Fruit fly (Drosophila melanogaster): Measurements from ENCODE around the gene Ptth.

Ptth gene

dm6 chr2L:576559-577184 lies at the start of gene Ptth:
Gene Ptth, minus strand, starts transcription at chr2L:576896.
- no peak for TF ChIP-seq Vsx2 (GFP tag; optimal IDR thresholded peaks at IDR 0.05; ENCODE audit: partially characterized antibody)
- TF ChIP-seq Myc (optimal IDR thresholded peaks at IDR 0.05) = peak; percentile 73
- no peak for TF ChIP-seq tai (GFP tag; optimal IDR thresholded peaks at IDR 0.05)
- no peak for TF ChIP-seq dsf (GFP tag; optimal IDR thresholded peaks at IDR 0.05; ENCODE audit: borderline replicate concordance)
- no peak for TF ChIP-seq lola (GFP tag; optimal IDR thresholded peaks at IDR 0.05)

- TF ChIP-seq CG32264 (GFP tag; optimal IDR thresholded peaks at IDR 0.05) (no peak), Mio (GFP tag; optimal IDR thresholded peaks at IDR 0.05) (no peak), Dif (GFP tag; optimal IDR thresholded peaks at IDR 0.05; ENCODE audit: partially characterized antibody) (no peak), CrebA (GFP tag; optimal IDR thresholded peaks at IDR 0.05; ENCODE audit: borderline replicate concordance) (no peak), HLH106 (tag; optimal IDR thresholded peaks at IDR 0.05) (no peak), CG9705 (GFP tag; optimal IDR thresholded peaks at IDR 0.05) (no peak), foxo (GFP tag; optimal IDR thresholded peaks at IDR 0.05) (no peak), OdsH (GFP tag; optimal IDR thresholded peaks at IDR 0.05) (no peak), psq (GFP tag; optimal IDR thresholded peaks at IDR 0.05) (no peak), Myc (optimal IDR thresholded peaks at IDR 0.05) (no peak), h (GFP tag; optimal IDR thresholded peaks at IDR 0.05) (no peak), tai (GFP tag; optimal IDR thresholded peaks at IDR 0.05) (no peak), jim (GFP tag; optimal IDR thresholded peaks at IDR 0.05) (no peak)
These were observed 48.7 kb upstream of the Ptth start, which contains the start of gene CG2839 for dm6 chr2L:625352-625751. Gene CG2839, plus strand, starts transcription at chr2L:625652.

- TF ChIP-seq Rel (GFP tag; optimal IDR thresholded peaks at IDR 0.05) (no peak), Rel (tag; optimal IDR thresholded peaks at IDR 0.05) (no peak), Abd-B (GFP tag; optimal IDR thresholded peaks at IDR 0.05) (no peak), lola (GFP tag; optimal IDR thresholded peaks at IDR 0.05) (no peak), CG9705 (GFP tag; optimal IDR thresholded peaks at IDR 0.05) (no peak)
These were observed 47.6 kb upstream of the Ptth start, which contains the start of gene lectin-21Ca for dm6 chr2L:624317-624716. Gene lectin-21Ca, plus strand, starts transcription at chr2L:624617.

DNA sequence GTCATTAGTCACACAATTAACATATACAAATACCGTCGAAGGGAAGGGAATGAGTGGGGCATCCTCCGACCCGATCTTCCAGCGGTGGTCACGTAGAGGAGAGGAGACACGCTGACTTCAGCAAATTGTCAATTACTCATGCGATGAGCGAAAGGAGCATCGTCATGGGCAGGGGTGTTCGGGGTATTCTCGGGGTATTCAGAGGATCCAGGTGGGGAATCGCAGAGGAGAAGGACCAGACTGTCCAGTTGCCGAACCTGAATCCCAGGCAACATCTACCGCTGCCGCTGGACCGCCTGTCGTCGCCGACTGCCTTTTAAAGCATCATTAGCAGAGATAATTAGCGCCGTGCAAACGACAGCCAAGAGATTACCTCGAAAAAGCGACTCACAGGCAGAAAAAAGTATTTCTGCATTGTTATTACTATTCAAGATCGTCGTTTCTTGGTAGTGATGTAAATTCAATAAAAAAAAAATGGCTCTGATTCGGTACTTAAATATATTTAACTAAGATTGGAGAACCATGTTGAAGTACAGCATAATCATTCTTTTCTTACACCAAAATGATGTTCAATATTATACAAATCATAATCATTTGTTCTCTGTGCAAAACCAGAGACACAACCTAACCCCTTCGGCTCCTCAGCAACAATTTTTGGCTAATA lies 46.6 kb upstream of the Ptth start:
- TF ChIP-seq CG32264 (GFP tag; optimal IDR thresholded peaks at IDR 0.05) = no peak
- peak; percentile 23 for TF ChIP-seq psq (GFP tag; optimal IDR thresholded peaks at IDR 0.05)
- TF ChIP-seq woc (GFP tag; optimal IDR thresholded peaks at IDR 0.05) = peak; percentile 64
- TF ChIP-seq foxo (GFP tag; optimal IDR thresholded peaks at IDR 0.05) = peak in 1 of 2 experiments; percentile 60
- no peak for TF ChIP-seq dmrt93B (GFP tag; optimal IDR thresholded peaks at IDR 0.05)
- peak; percentile 31 for TF ChIP-seq Hr83 (GFP tag; optimal IDR thresholded peaks at IDR 0.05; ENCODE audit: poor library complexity, severe bottlenecking)
- peak; percentile 59 for TF ChIP-seq rgr (GFP tag; optimal IDR thresholded peaks at IDR 0.05)
- peak; percentile 62 for TF ChIP-seq ey (GFP tag; optimal IDR thresholded peaks at IDR 0.05)
- no peak for TF ChIP-seq lola (GFP tag; optimal IDR thresholded peaks at IDR 0.05)
- peak; percentile 30 for TF ChIP-seq OdsH (GFP tag; optimal IDR thresholded peaks at IDR 0.05)
- no peak for TF ChIP-seq GATAd (GFP tag; optimal IDR thresholded peaks at IDR 0.05)
- no peak for TF ChIP-seq usp (GFP tag; optimal IDR thresholded peaks at IDR 0.05)
- peak; percentile 53 for TF ChIP-seq fru (GFP tag; optimal IDR thresholded peaks at IDR 0.05)
- no peak for TF ChIP-seq br (GFP tag; optimal IDR thresholded peaks at IDR 0.05)
- peak; percentile 74 for TF ChIP-seq h (GFP tag; optimal IDR thresholded peaks at IDR 0.05)
- peak; percentile 11 for TF ChIP-seq Dif (GFP tag; optimal IDR thresholded peaks at IDR 0.05; ENCODE audit: partially characterized antibody)
- TF ChIP-seq Hr78 (GFP tag; optimal IDR thresholded peaks at IDR 0.05) = no peak
- peak; percentile 75 for TF ChIP-seq Vsx2 (GFP tag; optimal IDR thresholded peaks at IDR 0.05; ENCODE audit: partially characterized antibody)
- no peak for TF ChIP-seq Rel (GFP tag; optimal IDR thresholded peaks at IDR 0.05)
- no peak for TF ChIP-seq Rel (tag; optimal IDR thresholded peaks at IDR 0.05)

dm6 chr2L:621101-621500 lies 44.4 kb upstream of the Ptth start, which contains the start of gene lectin-21Cb:
Gene lectin-21Cb, minus strand, starts transcription at chr2L:621201.
- no peak for TF ChIP-seq Mio (GFP tag; optimal IDR thresholded peaks at IDR 0.05)
- TF ChIP-seq pan (optimal IDR thresholded peaks at IDR 0.05) = no peak
- TF ChIP-seq GATAd (GFP tag; optimal IDR thresholded peaks at IDR 0.05) = no peak
- no peak for TF ChIP-seq Rel (GFP tag; optimal IDR thresholded peaks at IDR 0.05)
- TF ChIP-seq Rel (tag; optimal IDR thresholded peaks at IDR 0.05) = no peak
- TF ChIP-seq br (GFP tag; optimal IDR thresholded peaks at IDR 0.05) = no peak
- TF ChIP-seq CG9705 (GFP tag; optimal IDR thresholded peaks at IDR 0.05) = no peak
- TF ChIP-seq dmrt93B (GFP tag; optimal IDR thresholded peaks at IDR 0.05) = no peak
- no peak for TF ChIP-seq woc (GFP tag; optimal IDR thresholded peaks at IDR 0.05)
